Fruit fly (Drosophila melanogaster) whole organism, embryonic: Measurements from ENCODE around the gene CG4982.
A peak's percentile ranks its signal among the peaks of the same experiment; 100 is the strongest.

Experiments used
- Abd-B ChIP-seq: fragments of 200-800 bp; sonication (Bioruptor generic); optimal IDR thresholded peaks from 2 replicates; lab custom pipeline; 2018; ENCODE audit warnings: missing biosample characterization, mild to moderate bottlenecking, missing genetic modification characterization, moderate library complexity
- C15 ChIP-seq: fragments of 200-800 bp; sonication (Bioruptor generic); IDR thresholded peaks from 3 replicates; pipeline ENCODE4 v1.3.6; 2022; ENCODE audit warnings: missing biosample characterization, missing genetic modification characterization
- CG10147 ChIP-seq: fragments of 200-800 bp; sonication (Bioruptor generic); optimal IDR thresholded peaks from 2 replicates; lab custom pipeline; 2019; ENCODE audit warnings: missing biosample characterization, mild to moderate bottlenecking, missing genetic modification characterization, moderate library complexity
- CG10321 ChIP-seq: fragments of 200-800 bp; sonication (Bioruptor generic); IDR thresholded peaks from 2 replicates; pipeline ENCODE4 v1.3.6; 2022; ENCODE audit warnings: missing biosample characterization, missing genetic modification characterization
- CG10366 ChIP-seq: fragments of 200-800 bp; sonication (Bioruptor generic); IDR thresholded peaks from 2 replicates; pipeline ENCODE4 v1.3.6; 2022; ENCODE audit warnings: missing biosample characterization, missing genetic modification characterization
- CG12744 ChIP-seq: fragments of 200-800 bp; sonication (Bioruptor generic); optimal IDR thresholded peaks from 2 replicates; lab custom pipeline; 2016; ENCODE audit warnings: missing biosample characterization, missing genetic modification characterization
- CG13287 ChIP-seq: fragments of 200-800 bp; sonication (Bioruptor generic); IDR thresholded peaks from 2 replicates; pipeline ENCODE4 v1.3.6; 2022; ENCODE audit warnings: missing biosample characterization, missing genetic modification characterization; ENCODE audit not compliant: partially characterized antibody
- CG13296 ChIP-seq: fragments of 200-800 bp; sonication (Bioruptor generic); optimal IDR thresholded peaks from 3 replicates; lab custom pipeline; 2018; ENCODE audit warnings: missing biosample characterization, mild to moderate bottlenecking, missing genetic modification characterization
- CG14965 ChIP-seq: fragments of 200-800 bp; sonication (Bioruptor generic); optimal IDR thresholded peaks from 2 replicates; lab custom pipeline; 2016; ENCODE audit warnings: missing biosample characterization, missing genetic modification characterization, borderline replicate concordance
- CG15073 ChIP-seq: fragments of 200-800 bp; sonication (Bioruptor generic); optimal IDR thresholded peaks from 2 replicates; lab custom pipeline; 2016; ENCODE audit warnings: missing biosample characterization, missing genetic modification characterization
- CG18011 ChIP-seq: fragments of 200-800 bp; sonication (Bioruptor generic); optimal IDR thresholded peaks from 2 replicates; lab custom pipeline; 2017; ENCODE audit warnings: missing biosample characterization, missing genetic modification characterization, mild to moderate bottlenecking, moderate library complexity, missing genotype
- CG18476 ChIP-seq: fragments of 200-800 bp; sonication (Bioruptor generic); optimal IDR thresholded peaks from 2 replicates; lab custom pipeline; 2016; ENCODE audit warnings: missing biosample characterization, mild to moderate bottlenecking, missing genetic modification characterization
- CG42726 ChIP-seq: fragments of 200-800 bp; sonication (Bioruptor generic); IDR thresholded peaks from 2 replicates; pipeline ENCODE4 v1.3.6; 2022; ENCODE audit warnings: missing biosample characterization, missing genetic modification characterization; ENCODE audit not compliant: partially characterized antibody
- CG4328 ChIP-seq: fragments of 200-800 bp; sonication (Bioruptor generic); optimal IDR thresholded peaks from 3 replicates; lab custom pipeline; 2017; ENCODE audit warnings: missing biosample characterization, missing genetic modification reagents, missing genetic modification characterization
- CG6689 ChIP-seq: fragments of 200-800 bp; sonication (Bioruptor generic); IDR thresholded peaks from 2 replicates; pipeline ENCODE4 v1.3.6; 2022; ENCODE audit warnings: missing biosample characterization, missing genetic modification characterization
- CG6854 ChIP-seq: fragments of 200-800 bp; sonication (Bioruptor generic); optimal IDR thresholded peaks from 3 replicates; lab custom pipeline; 2017; ENCODE audit warnings: missing biosample characterization, mild to moderate bottlenecking, missing genetic modification characterization
- Chrac-16 ChIP-seq: fragments of 200-800 bp; sonication (Bioruptor generic); optimal IDR thresholded peaks from 3 replicates; lab custom pipeline; 2016; ENCODE audit warnings: missing biosample characterization, missing genetic modification characterization
- Dek ChIP-seq: fragments of 200-800 bp; sonication (Bioruptor generic); optimal IDR thresholded peaks from 3 replicates; lab custom pipeline; 2019; ENCODE audit warnings: missing biosample characterization, mild to moderate bottlenecking, missing genetic modification characterization, moderate library complexity
- E2f2 ChIP-seq: fragments of 200-800 bp; sonication (Bioruptor generic); IDR thresholded peaks from 2 replicates; pipeline ENCODE4 v1.3.6; 2022; ENCODE audit warnings: missing biosample characterization, missing genetic modification characterization
- Ets97D ChIP-seq: fragments of 200-800 bp; sonication (Bioruptor generic); optimal IDR thresholded peaks from 3 replicates; lab custom pipeline; 2016; ENCODE audit warnings: missing biosample characterization, missing genetic modification characterization
- Fer2 ChIP-seq: fragments of 200-800 bp; sonication (Bioruptor generic); optimal IDR thresholded peaks from 2 replicates; lab custom pipeline; 2018; ENCODE audit warnings: missing biosample characterization, mild to moderate bottlenecking, missing genetic modification characterization, moderate library complexity
- H15 ChIP-seq: fragments of 200-800 bp; sonication (Bioruptor generic); IDR thresholded peaks from 3 replicates; pipeline ENCODE4 v1.3.6; 2022; ENCODE audit warnings: missing biosample characterization, missing genetic modification characterization
- Hr39 ChIP-seq: fragments of >200 bp; optimal IDR thresholded peaks from 2 replicates; lab custom pipeline; 2017
- MBD-R2 ChIP-seq: fragments of 200-800 bp; sonication (Bioruptor generic); IDR thresholded peaks from 2 replicates; pipeline ENCODE4 v1.3.6; 2022; ENCODE audit warnings: missing biosample characterization, missing genetic modification characterization
- Mrtf ChIP-seq: fragments of 200-800 bp; sonication (Bioruptor generic); IDR thresholded peaks from 3 replicates; pipeline ENCODE4 v1.3.6; 2022; ENCODE audit warnings: missing biosample characterization, missing genetic modification characterization
- NC2β ChIP-seq: fragments of 200-800 bp; sonication (Bioruptor generic); optimal IDR thresholded peaks from 2 replicates; lab custom pipeline; 2016; ENCODE audit warnings: missing biosample characterization, missing genetic modification characterization
- Spps ChIP-seq: fragments of 200-800 bp; sonication (Bioruptor generic); optimal IDR thresholded peaks from 2 replicates; lab custom pipeline; 2018; ENCODE audit warnings: missing biosample characterization, mild to moderate bottlenecking, missing genetic modification characterization
- bigmax ChIP-seq: fragments of 200-800 bp; sonication (Bioruptor generic); optimal IDR thresholded peaks from 2 replicates; lab custom pipeline; 2018; ENCODE audit warnings: missing biosample characterization, mild to moderate bottlenecking, missing genetic modification characterization
- btn ChIP-seq: fragments of 200-800 bp; sonication (Bioruptor generic); optimal IDR thresholded peaks from 2 replicates; lab custom pipeline; 2016; ENCODE audit warnings: missing biosample characterization, missing genetic modification characterization
- ci ChIP-seq: fragments of 200-800 bp; sonication (Bioruptor generic); IDR thresholded peaks from 3 replicates; pipeline ENCODE4 v1.3.6; 2022; ENCODE audit warnings: missing biosample characterization, missing genetic modification characterization
- crp ChIP-seq, 2 experiments: fragments of 200-800 bp; sonication (Bioruptor generic); optimal IDR thresholded peaks; 2 replicates in 1 of 2; 3 replicates in 1 of 2; lab custom pipeline; 2017; ENCODE audit warnings: missing biosample characterization in 2 of 2, missing genetic modification characterization in 2 of 2, mild to moderate bottlenecking in 1 of 2, moderate library complexity in 1 of 2
- danr ChIP-seq: fragments of 200-800 bp; sonication (Bioruptor generic); IDR thresholded peaks from 2 replicates; pipeline ENCODE4 v1.3.6; 2022; ENCODE audit warnings: missing biosample characterization, missing genetic modification characterization
- dm ChIP-seq: fragments of 200-800 bp; sonication (Bioruptor generic); optimal IDR thresholded peaks from 3 replicates; lab custom pipeline; 2016; ENCODE audit warnings: missing biosample characterization, missing genetic modification characterization
- en ChIP-seq: fragments of 200-800 bp; sonication (Bioruptor generic); optimal IDR thresholded peaks from 2 replicates; lab custom pipeline; 2016; ENCODE audit warnings: missing biosample characterization, missing genetic modification characterization
- fd102C ChIP-seq: fragments of 200-800 bp; sonication (Bioruptor generic); optimal IDR thresholded peaks from 2 replicates; lab custom pipeline; 2018; ENCODE audit warnings: missing biosample characterization, mild to moderate bottlenecking, missing genetic modification characterization, moderate library complexity
- fd64A ChIP-seq: fragments of 200-800 bp; sonication (Bioruptor generic); optimal IDR thresholded peaks from 3 replicates; lab custom pipeline; 2018; ENCODE audit warnings: missing biosample characterization, mild to moderate bottlenecking, missing genetic modification characterization
- gem ChIP-seq: fragments of 200-800 bp; sonication (Bioruptor generic); optimal IDR thresholded peaks from 2 replicates; lab custom pipeline; 2019; ENCODE audit warnings: missing biosample characterization, mild to moderate bottlenecking, missing genetic modification characterization, moderate library complexity
- hkb ChIP-seq, 2 experiments: fragments of 200-800 bp in 1 of 2; fragments of >200 bp in 1 of 2; sonication (Bioruptor generic) in 1 of 2; IDR thresholded peaks in 1 of 2; optimal IDR thresholded peaks in 1 of 2; 2 replicates each; pipeline versions ENCODE4 v1.3.6 to Lab custom; 2017 to 2022; ENCODE audit warnings: missing biosample characterization in 1 of 2, missing genetic modification characterization in 1 of 2
- kni ChIP-seq: fragments of 200-800 bp; sonication (Bioruptor generic); optimal IDR thresholded peaks from 3 replicates; lab custom pipeline; 2017; ENCODE audit warnings: mild to moderate bottlenecking, missing biosample characterization, missing genetic modification reagents, missing genetic modification characterization
- lab ChIP-seq: fragments of 200-800 bp; sonication (Bioruptor generic); optimal IDR thresholded peaks from 3 replicates; lab custom pipeline; 2017; ENCODE audit warnings: missing biosample characterization, missing genetic modification characterization, mild to moderate bottlenecking, moderate library complexity, missing genetic modification reagents
- org-1 ChIP-seq: fragments of 200-800 bp; sonication (Bioruptor generic); optimal IDR thresholded peaks from 2 replicates; lab custom pipeline; 2017; ENCODE audit warnings: missing biosample characterization, missing genetic modification characterization
- schlank ChIP-seq: fragments of 200-800 bp; sonication (Bioruptor generic); optimal IDR thresholded peaks from 2 replicates; lab custom pipeline; 2018; ENCODE audit warnings: missing biosample characterization, mild to moderate bottlenecking, missing genetic modification characterization
- sd ChIP-seq: fragments of 200-800 bp; sonication (Bioruptor generic); optimal IDR thresholded peaks from 3 replicates; lab custom pipeline; 2018; ENCODE audit warnings: missing biosample characterization, mild to moderate bottlenecking, missing genetic modification characterization, moderate library complexity
- seq ChIP-seq: fragments of 200-800 bp; sonication (Bioruptor generic); IDR thresholded peaks from 2 replicates; pipeline ENCODE4 v1.3.6; 2022; ENCODE audit warnings: missing biosample characterization, missing genetic modification characterization
- tap ChIP-seq: fragments of 200-800 bp; optimal IDR thresholded peaks from 3 replicates; lab custom pipeline; 2019; ENCODE audit warnings: missing biosample characterization, mild to moderate bottlenecking, missing genetic modification characterization, moderate library complexity
- tin ChIP-seq: fragments of 200-800 bp; sonication (Bioruptor generic); optimal IDR thresholded peaks from 3 replicates; lab custom pipeline; 2016; ENCODE audit warnings: missing biosample characterization, missing genetic modification characterization
- trh ChIP-seq: fragments of 200-800 bp; sonication (Bioruptor generic); optimal IDR thresholded peaks from 2 replicates; lab custom pipeline; 2016; ENCODE audit warnings: missing biosample characterization, missing genetic modification characterization
- z ChIP-seq: fragments of 200-800 bp; sonication (Bioruptor generic); IDR thresholded peaks from 3 replicates; pipeline ENCODE4 v1.3.6; 2022; ENCODE audit warnings: missing biosample characterization, missing genetic modification characterization

Gene CG4982

dm6 chr3L:16289067-16289466 is 12.2 kb upstream of the CG4982 start (continued):
- no peak for TF ChIP-seq Fer2 (tag; lab: Kevin White, UChicago)
- TF ChIP-seq gem (tag; lab: Kevin White, UChicago) = peak; percentile 65
- no peak for TF ChIP-seq Mrtf (GFP tag; lab: Robert Waterston, UW)
- no peak for TF ChIP-seq ci (GFP tag; lab: Robert Waterston, UW)
- TF ChIP-seq bigmax = no peak
- no peak for TF ChIP-seq Hr39
- TF ChIP-seq CG13296 (GFP tag; lab: Kevin White, UChicago) = peak; percentile 39
- no peak for TF ChIP-seq fd102C (GFP tag; lab: Kevin White, UChicago)
- TF ChIP-seq seq (GFP tag; lab: Robert Waterston, UW) = peak; percentile 73
- TF ChIP-seq CG18476 (GFP tag; lab: Kevin White, UChicago) = no peak
- peak; percentile 19 for TF ChIP-seq lab (GFP tag; lab: Kevin White, UChicago)
- no peak; the same call in 1 of the 2 replicates for TF ChIP-seq CG10366 (GFP tag; lab: Robert Waterston, UW)
- TF ChIP-seq fd64A (GFP tag; lab: Kevin White, UChicago) = no peak
- peak; percentile 53; the same call in 1 of the 3 replicates for TF ChIP-seq H15 (GFP tag; lab: Robert Waterston, UW)
- TF ChIP-seq tap = peak; percentile 5
- TF ChIP-seq Ets97D (GFP tag; lab: Kevin White, UChicago) = no peak
- no peak for TF ChIP-seq trh
- TF ChIP-seq CG6854 = no peak
- no peak for TF ChIP-seq Spps (tag; lab: Kevin White, UChicago)
- TF ChIP-seq Dek (tag; lab: Kevin White, UChicago) = no peak
- TF ChIP-seq, all 482 proteins: peak for 73

DNA sequence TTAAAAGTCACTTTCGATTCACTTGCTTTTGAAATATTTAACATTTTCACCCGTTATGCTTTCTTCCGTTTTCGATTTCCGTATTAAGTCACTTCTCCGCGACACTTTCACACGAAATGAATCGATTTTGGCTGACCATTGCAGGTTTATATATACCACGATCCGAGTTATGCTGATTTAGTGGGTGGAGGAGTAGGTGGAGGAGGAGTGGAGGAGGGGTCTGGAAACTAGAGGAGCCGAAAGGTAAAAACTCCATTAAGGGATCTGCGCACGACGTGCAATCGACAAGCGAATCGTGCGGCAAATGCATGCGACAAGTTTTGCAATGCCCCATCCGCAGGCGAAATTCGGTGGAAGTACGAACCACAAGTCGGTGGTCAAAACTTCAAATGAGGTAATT is 10.4 kb upstream of the CG4982 start, which contains the start of gene CG13045:
TSS of gene CG13045 (minus strand) at position 101 of the 400 bp plus-strand sequence.
- TF ChIP-seq C15 = 0 out of 3 replicates have a peak, but pooled peaks have one; percentile 11
- no peak for TF ChIP-seq schlank (tag; lab: Kevin White, UChicago)

- TF ChIP-seq Mrtf (GFP tag; lab: Robert Waterston, UW) (no peak), sd (tag; lab: Kevin White, UChicago) (no peak), CG42726 (0 out of 2 replicates have a peak, but pooled peaks have one; percentile 34), CG14965 (GFP tag; lab: Kevin White, UChicago) (no peak), CG15073 (GFP tag; lab: Kevin White, UChicago) (no peak), org-1 (GFP tag; lab: Kevin White, UChicago) (no peak), CG6689 (GFP tag; lab: Robert Waterston, UW) (no peak), dm (no peak), CG12744 (GFP tag; lab: Kevin White, UChicago) (no peak), CG4328 (GFP tag; lab: Kevin White, UChicago) (no peak), CG18011 (GFP tag; lab: Kevin White, UChicago) (no peak), Chrac-16 (GFP tag; lab: Kevin White, UChicago) (no peak), z (GFP tag; lab: Robert Waterston, UW) (0 out of 3 replicates have a peak, but pooled peaks have one; percentile 17), danr (GFP tag; lab: Robert Waterston, UW) (no peak), en (GFP tag; lab: Kevin White, UChicago) (no peak), CG10321 (GFP tag; lab: Robert Waterston, UW) (no peak), crp (GFP tag; optimal IDR thresholded peaks at IDR 0.05; lab: Kevin White, UChicago) (no peak), kni (GFP tag; lab: Kevin White, UChicago) (no peak), tin (GFP tag; lab: Kevin White, UChicago) (no peak), hkb (optimal IDR thresholded peaks at IDR 0.05; lab: Kevin White, UChicago) (no peak), hkb (GFP tag; IDR thresholded peaks at IDR 0.05; lab: Robert Waterston, UW) (no peak), NC2β (GFP tag; lab: Kevin White, UChicago) (no peak), btn (GFP tag; lab: Kevin White, UChicago) (no peak), E2f2 (no peak), MBD-R2 (no peak), CG13287 (GFP tag; lab: Robert Waterston, UW) (peak; percentile 10; the same call in 1 of the 2 replicates), Abd-B (GFP tag; lab: Kevin White, UChicago) (peak; percentile 11), CG10147 (no peak)
Measured at dm6 chr3L:16291678-16292077, 9.6 kb upstream of the CG4982 start.
